Worm (Caenorhabditis elegans) whole organism, L4 larva: ENCODE results near the gene C25E10.16.

Experiments
- ceh-82 ChIP-seq: sonication (generic microtip); optimal IDR thresholded peaks from 2 replicates; lab custom pipeline; 2017; ENCODE audit warnings: missing biosample characterization, missing genetic modification characterization
- madf-9 ChIP-seq: fragments of 200-800 bp; sonication (Bioruptor generic); conservative IDR thresholded peaks from 2 replicates; pipeline ENCODE4 v1.3.6; 2022; ENCODE audit warnings: missing genetic modification reagents, missing genetic modification characterization, missing compliant biosample characterization
- mes-2 ChIP-seq: sonication (generic microtip); optimal IDR thresholded peaks from 2 replicates; lab custom pipeline; 2016; ENCODE audit warnings: missing genotype, mild to moderate bottlenecking, missing genetic modification characterization, missing compliant biosample characterization; ENCODE audit not compliant: poor library complexity, severe bottlenecking
- mxl-3 ChIP-seq: fragments of 200-800 bp; sonication (Bioruptor generic); optimal IDR thresholded peaks from 2 replicates; lab custom pipeline; 2018; ENCODE audit warnings: mild to moderate bottlenecking, missing genetic modification characterization, missing compliant biosample characterization
- nhr-102 ChIP-seq: sonication (generic microtip); optimal IDR thresholded peaks from 2 replicates; lab custom pipeline; 2016; ENCODE audit warnings: mild to moderate bottlenecking, missing genetic modification characterization, moderate library complexity, missing compliant biosample characterization
- unc-130 ChIP-seq: sonication (generic microtip); optimal IDR thresholded peaks from 2 replicates; lab custom pipeline; 2016; ENCODE audit warnings: missing genetic modification reagents, missing genetic modification characterization, missing compliant biosample characterization

DNA sequence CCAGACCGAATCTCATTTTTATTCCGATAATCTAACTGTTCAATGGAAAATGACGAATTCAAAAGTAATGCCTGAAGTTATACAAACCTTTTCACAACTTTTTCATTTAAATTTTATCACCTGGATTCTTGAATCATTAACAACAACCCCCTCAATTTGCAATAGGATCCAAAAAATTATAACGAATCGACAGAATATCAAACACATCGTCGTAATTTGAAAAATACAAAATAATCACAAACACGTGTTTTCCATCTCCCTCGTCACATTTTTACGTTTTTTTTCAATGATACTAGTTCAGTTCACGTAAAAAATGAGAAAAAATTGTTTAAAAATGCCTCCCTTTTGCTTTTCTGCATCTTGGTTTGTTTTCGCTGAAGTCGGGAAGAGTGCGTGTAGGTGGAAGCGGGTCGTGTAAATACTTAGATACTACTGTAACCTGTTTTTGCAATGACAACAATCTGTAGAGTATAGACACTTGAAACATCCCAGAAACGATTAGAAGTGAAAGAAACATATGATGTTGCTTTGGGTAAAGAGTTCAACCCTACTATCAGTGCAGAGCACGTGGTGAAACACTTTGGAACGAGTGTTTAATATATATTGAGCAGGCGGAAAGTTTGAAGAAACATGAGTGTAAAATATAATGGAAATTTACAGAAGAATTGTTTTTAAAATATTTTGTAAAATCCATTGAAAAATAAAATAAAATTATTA, 14.1 kb upstream of the C25E10.16 start, which contains the start of gene oac-50:
- TF ChIP-seq unc-130 (GFP tag; lab: Kevin White, UChicago) = no peak
- TF ChIP-seq mxl-3 (GFP tag; lab: Kevin White, UChicago) = no peak
- TF ChIP-seq ceh-82 = no peak
- TF ChIP-seq nhr-102 (tag; lab: Kevin White, UChicago) = no peak
- TF ChIP-seq madf-9 (GFP tag; lab: Robert Waterston, UW) = no peak
- TF ChIP-seq mes-2 (tag; lab: Kevin White, UChicago) = no peak
